Fruit fly (Drosophila melanogaster) whole organism, wandering third instar larva: ENCODE results near the gene Dys.

ENCODE experiments used
- Abd-B ChIP-seq: fragments of >200 bp; optimal IDR thresholded peaks from 2 replicates; lab custom pipeline; 2017; ENCODE audit warnings: missing biosample characterization, missing genetic modification characterization
- CG32264 ChIP-seq: fragments of 200-800 bp; sonication (Bioruptor generic); optimal IDR thresholded peaks from 2 replicates; lab custom pipeline; 2016; ENCODE audit warnings: missing biosample characterization, missing genetic modification characterization
- CG9705 ChIP-seq: fragments of 200-800 bp; sonication (Bioruptor generic); optimal IDR thresholded peaks from 2 replicates; lab custom pipeline; 2018; ENCODE audit warnings: missing biosample characterization, mild to moderate bottlenecking, missing genetic modification characterization
- CrebA ChIP-seq: fragments of 200-800 bp; sonication (Bioruptor generic); optimal IDR thresholded peaks from 2 replicates; lab custom pipeline; 2016; ENCODE audit warnings: missing biosample characterization, mild to moderate bottlenecking, missing genetic modification characterization, borderline replicate concordance
- Dif ChIP-seq: fragments of 200-275, 200-300 bp; sonication (Bioruptor generic); optimal IDR thresholded peaks from 2 replicates; lab custom pipeline; 2018; ENCODE audit warnings: missing biosample characterization, missing genetic modification characterization; ENCODE audit not compliant: partially characterized antibody
- GATAd ChIP-seq: sonication (Bioruptor generic); optimal IDR thresholded peaks from 2 replicates; lab custom pipeline; 2016; ENCODE audit warnings: missing biosample characterization, missing genetic modification characterization
- HLH106 ChIP-seq: fragments of 200-800 bp; optimal IDR thresholded peaks from 3 replicates; lab custom pipeline; 2019; ENCODE audit warnings: missing biosample characterization, mild to moderate bottlenecking, missing genetic modification characterization, moderate library complexity
- Hnf4 ChIP-seq: fragments of 200-800 bp; sonication (Bioruptor generic); optimal IDR thresholded peaks from 2 replicates; lab custom pipeline; 2016; ENCODE audit warnings: missing biosample characterization, mild to moderate bottlenecking, missing genetic modification characterization
- Hr78 ChIP-seq: fragments of >200 bp; optimal IDR thresholded peaks from 2 replicates; lab custom pipeline; 2017; ENCODE audit warnings: missing biosample characterization, missing genetic modification characterization
- Hr83 ChIP-seq: fragments of 200-300 bp; sonication (Bioruptor generic); optimal IDR thresholded peaks from 2 replicates; lab custom pipeline; 2016; ENCODE audit warnings: missing biosample characterization, mild to moderate bottlenecking, missing genetic modification characterization, moderate library complexity; ENCODE audit not compliant: poor library complexity, severe bottlenecking
- Jra ChIP-seq: sonication (Bioruptor generic); optimal IDR thresholded peaks from 2 replicates; lab custom pipeline; 2016; ENCODE audit warnings: missing biosample characterization, missing genetic modification characterization
- Mio ChIP-seq: sonication (Bioruptor generic); optimal IDR thresholded peaks from 2 replicates; lab custom pipeline; 2016; ENCODE audit warnings: missing biosample characterization, missing genetic modification characterization
- Myc ChIP-seq: fragments of >200 bp; optimal IDR thresholded peaks from 2 replicates; lab custom pipeline; 2017
- N ChIP-seq: fragments of >200 bp; optimal IDR thresholded peaks from 2 replicates; lab custom pipeline; 2018; ENCODE audit warnings: missing biosample characterization, missing external identifiers, missing genetic modification characterization
- OdsH ChIP-seq: fragments of 200-800 bp; sonication (Bioruptor generic); optimal IDR thresholded peaks from 2 replicates; lab custom pipeline; 2016; ENCODE audit warnings: missing biosample characterization, mild to moderate bottlenecking, missing genetic modification characterization
- Rel ChIP-seq, 2 experiments: fragments of 200-800 bp; sonication (Bioruptor generic) in 1 of 2; optimal IDR thresholded peaks; 2 replicates in 1 of 2; 3 replicates in 1 of 2; lab custom pipeline; 2016 to 2019; ENCODE audit warnings: mild to moderate bottlenecking in 2 of 2, missing biosample characterization in 2 of 2, missing genetic modification characterization in 2 of 2, moderate library complexity in 1 of 2
- Sp1 ChIP-seq: fragments of 200-800 bp; sonication (Bioruptor generic); optimal IDR thresholded peaks from 3 replicates; lab custom pipeline; 2019; ENCODE audit warnings: missing biosample characterization, mild to moderate bottlenecking, missing genetic modification characterization, moderate library complexity
- Vsx2 ChIP-seq: fragments of 200-300, 225-300 bp; sonication (Bioruptor generic); optimal IDR thresholded peaks from 2 replicates; lab custom pipeline; 2018; ENCODE audit warnings: missing biosample characterization, missing genetic modification characterization; ENCODE audit not compliant: partially characterized antibody
- br ChIP-seq: fragments of 200-800 bp; sonication (Bioruptor generic); optimal IDR thresholded peaks from 2 replicates; lab custom pipeline; 2016; ENCODE audit warnings: missing biosample characterization, missing genetic modification characterization
- dl ChIP-seq, 2 experiments: fragments of 175-275, 200-275 bp in 1 of 2; fragments of 200-275 bp in 1 of 2; sonication (Bioruptor generic); optimal IDR thresholded peaks; lab custom pipeline; 2018; ENCODE audit warnings: mild to moderate bottlenecking in 2 of 2, missing biosample characterization in 2 of 2, missing genetic modification characterization in 2 of 2, moderate library complexity in 2 of 2; ENCODE audit not compliant: partially characterized antibody in 2 of 2, insufficient read depth in 1 of 2
- dmrt93B ChIP-seq: fragments of 200-800 bp; sonication (Bioruptor generic); optimal IDR thresholded peaks from 2 replicates; lab custom pipeline; 2018; ENCODE audit warnings: missing biosample characterization, mild to moderate bottlenecking, missing genetic modification characterization
- dsf ChIP-seq: sonication (Bioruptor generic); optimal IDR thresholded peaks from 2 replicates; lab custom pipeline; 2016; ENCODE audit warnings: missing biosample characterization, missing genetic modification characterization, borderline replicate concordance
- ey ChIP-seq: fragments of 200-800 bp; sonication (Bioruptor generic); optimal IDR thresholded peaks from 2 replicates; lab custom pipeline; 2016; ENCODE audit warnings: missing biosample characterization, missing genetic modification characterization
- foxo ChIP-seq, 2 experiments: fragments of 200-800 bp; sonication (Bioruptor generic); optimal IDR thresholded peaks; 2 replicates in 1 of 2; 3 replicates in 1 of 2; lab custom pipeline; 2016 to 2017; ENCODE audit warnings: missing biosample characterization in 2 of 2, missing genetic modification characterization in 2 of 2
- fru ChIP-seq: fragments of 200-800 bp; sonication (Bioruptor generic); optimal IDR thresholded peaks from 3 replicates; lab custom pipeline; 2016; ENCODE audit warnings: missing biosample characterization, mild to moderate bottlenecking, missing genetic modification characterization
- h ChIP-seq: fragments of 200-800 bp; sonication (Bioruptor generic); optimal IDR thresholded peaks from 3 replicates; lab custom pipeline; 2016; ENCODE audit warnings: missing biosample characterization, mild to moderate bottlenecking, missing genetic modification characterization
- jim ChIP-seq: fragments of 175-275, 200-325 bp; sonication (Bioruptor generic); optimal IDR thresholded peaks from 2 replicates; lab custom pipeline; 2016; ENCODE audit warnings: missing biosample characterization, mild to moderate bottlenecking, missing genetic modification characterization
- lola ChIP-seq: fragments of >200 bp; optimal IDR thresholded peaks from 2 replicates; lab custom pipeline; 2017; ENCODE audit warnings: missing biosample characterization, missing genetic modification characterization
- pan ChIP-seq: fragments of >200 bp; optimal IDR thresholded peaks from 2 replicates; lab custom pipeline; 2017
- psq ChIP-seq: fragments of 200-800 bp; sonication (Bioruptor generic); optimal IDR thresholded peaks from 3 replicates; lab custom pipeline; 2017; ENCODE audit warnings: missing biosample characterization, mild to moderate bottlenecking, missing genetic modification characterization, moderate library complexity
- rgr ChIP-seq: fragments of 200-800 bp; sonication (Bioruptor generic); optimal IDR thresholded peaks from 3 replicates; lab custom pipeline; 2016; ENCODE audit warnings: missing biosample characterization, mild to moderate bottlenecking, missing genetic modification characterization
- sage ChIP-seq: fragments of 200-800 bp; sonication (Bioruptor generic); optimal IDR thresholded peaks from 2 replicates; lab custom pipeline; 2016; ENCODE audit warnings: missing biosample characterization, mild to moderate bottlenecking, missing genetic modification characterization
- sv ChIP-seq: fragments of 200-800 bp; sonication (Bioruptor generic); optimal IDR thresholded peaks from 3 replicates; lab custom pipeline; 2016; ENCODE audit warnings: missing biosample characterization, missing genetic modification characterization
- tai ChIP-seq: sonication (Bioruptor generic); optimal IDR thresholded peaks from 2 replicates; lab custom pipeline; 2016; ENCODE audit warnings: missing biosample characterization, missing genetic modification characterization
- usp ChIP-seq: fragments of >200 bp; optimal IDR thresholded peaks from 2 replicates; lab custom pipeline; 2017; ENCODE audit warnings: missing biosample characterization, missing genetic modification characterization

The Dys gene

DNA sequence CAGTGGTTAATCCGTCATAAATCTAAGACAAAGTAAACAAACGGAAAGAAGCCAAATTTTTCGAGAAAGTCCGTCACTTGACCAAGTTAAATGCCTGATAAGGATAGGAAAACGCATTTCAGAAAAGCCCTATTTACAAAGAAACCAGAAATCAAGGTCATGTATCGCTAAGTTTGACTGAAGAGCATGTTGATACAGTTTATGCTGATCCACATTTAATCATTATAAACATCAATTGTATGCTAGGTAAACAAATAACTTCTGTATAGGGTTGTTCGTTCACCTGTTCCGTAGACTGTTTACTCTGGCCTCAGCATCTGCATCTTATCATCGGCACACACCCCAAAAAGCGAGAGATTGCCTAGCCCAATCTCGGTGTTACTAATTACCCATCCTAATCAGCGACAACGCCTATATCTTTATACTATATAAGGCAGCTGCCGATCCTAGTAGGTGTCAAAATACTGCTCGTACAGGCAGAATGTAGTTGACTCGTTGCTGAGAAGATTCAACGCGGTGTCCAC lies 152.1 kb downstream of the Dys start, which contains the start of gene CG16727:
CG16727 (plus strand) TSS at position 474 of the 524 bp plus-strand sequence.
- TF ChIP-seq Myc (lab: Kevin White, UChicago) (no peak), ey (GFP tag; lab: Kevin White, UChicago) (no peak), HLH106 (tag; lab: Kevin White, UChicago) (no peak), tai (GFP tag; lab: Kevin White, UChicago) (no peak), Dif (GFP tag; lab: Kevin White, UChicago) (no peak), foxo (GFP tag; optimal IDR thresholded peaks at IDR 0.05; lab: Kevin White, UChicago) (no peak), h (GFP tag; lab: Kevin White, UChicago) (peak; percentile 6), rgr (GFP tag; lab: Kevin White, UChicago) (peak; percentile 17), Rel (GFP tag; optimal IDR thresholded peaks at IDR 0.05; lab: Kevin White, UChicago) (no peak), Rel (tag; optimal IDR thresholded peaks at IDR 0.05; lab: Kevin White, UChicago) (no peak), Sp1 (peak; percentile 24), Hnf4 (GFP tag; lab: Kevin White, UChicago) (no peak), OdsH (GFP tag; lab: Kevin White, UChicago) (peak; percentile 29), N (GFP tag; lab: Kevin White, UChicago) (no peak), lola (GFP tag; lab: Kevin White, UChicago) (no peak), GATAd (GFP tag; lab: Kevin White, UChicago) (no peak), pan (lab: Kevin White, UChicago) (no peak), CG9705 (GFP tag; lab: Kevin White, UChicago) (no peak), dl (GFP tag; optimal IDR thresholded peaks at IDR 0.05; lab: Kevin White, UChicago; ENCODE audit: insufficient read depth in 1 of 2, partially characterized antibody in 2 of 2) (no peak), usp (no peak), Vsx2 (GFP tag; lab: Kevin White, UChicago) (no peak), psq (GFP tag; lab: Kevin White, UChicago) (no peak), sage (GFP tag; lab: Kevin White, UChicago) (no peak), jim (GFP tag; lab: Kevin White, UChicago) (no peak), Mio (no peak), Hr83 (GFP tag; lab: Kevin White, UChicago) (no peak), fru (GFP tag; lab: Kevin White, UChicago) (no peak), dmrt93B (GFP tag; lab: Kevin White, UChicago) (no peak)

DNA sequence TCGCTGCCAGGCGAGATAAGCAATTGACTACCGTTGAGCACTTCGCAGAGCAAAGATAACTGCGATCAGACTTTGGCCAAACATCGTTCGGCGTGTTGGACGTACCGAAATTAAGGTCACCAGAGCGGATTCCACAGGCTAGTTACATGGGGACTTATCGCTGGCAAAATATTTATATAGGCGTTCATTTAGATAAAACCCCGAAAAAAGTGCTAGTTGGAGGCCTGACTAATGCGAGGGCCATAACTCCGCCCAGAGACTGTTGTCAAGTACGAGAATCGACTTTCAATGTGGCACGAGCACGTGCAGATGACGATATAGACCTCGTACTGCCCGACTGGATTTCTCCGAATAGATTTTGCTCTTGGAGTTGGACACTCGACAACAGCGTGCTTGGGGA lies 159.0 kb downstream of the Dys start:
- TF ChIP-seq pan (lab: Kevin White, UChicago) (no peak), OdsH (GFP tag; lab: Kevin White, UChicago) (no peak), Abd-B (GFP tag; lab: Kevin White, UChicago) (no peak), jim (GFP tag; lab: Kevin White, UChicago) (no peak), CG9705 (GFP tag; lab: Kevin White, UChicago) (no peak), lola (GFP tag; lab: Kevin White, UChicago) (no peak), Mio (no peak), Hr83 (GFP tag; lab: Kevin White, UChicago) (no peak), Hr78 (GFP tag; lab: Kevin White, UChicago) (no peak), dmrt93B (GFP tag; lab: Kevin White, UChicago) (no peak), ey (GFP tag; lab: Kevin White, UChicago) (no peak), br (GFP tag; lab: Kevin White, UChicago) (no peak), CG32264 (GFP tag; lab: Kevin White, UChicago) (no peak), Jra (GFP tag; lab: Kevin White, UChicago) (no peak), GATAd (GFP tag; lab: Kevin White, UChicago) (no peak)

DNA sequence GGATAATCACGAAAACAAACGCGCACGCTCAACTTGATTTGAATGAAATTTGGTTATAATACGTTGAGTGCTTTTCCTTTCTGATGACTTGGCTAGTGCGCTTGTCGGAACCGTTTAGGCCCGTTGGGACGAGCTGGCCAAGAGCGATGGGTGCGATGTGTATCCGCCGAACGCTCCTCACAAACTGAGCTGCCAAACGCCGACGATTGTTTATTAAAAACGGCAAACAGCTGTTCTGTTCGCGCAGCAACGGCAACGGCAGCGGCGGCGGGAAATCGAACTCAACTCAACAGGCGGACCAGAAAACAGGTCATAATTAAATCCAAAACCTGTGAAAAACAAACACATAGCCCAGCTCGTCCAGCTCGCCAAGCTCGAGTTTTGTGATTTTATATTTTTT lies 160.1 kb downstream of the Dys start:
- TF ChIP-seq dsf (GFP tag; lab: Kevin White, UChicago) (no peak), Hnf4 (GFP tag; lab: Kevin White, UChicago) (no peak), Rel (GFP tag; optimal IDR thresholded peaks at IDR 0.05; lab: Kevin White, UChicago) (no peak), Rel (tag; optimal IDR thresholded peaks at IDR 0.05; lab: Kevin White, UChicago) (peak; percentile 4), OdsH (GFP tag; lab: Kevin White, UChicago) (no peak), HLH106 (tag; lab: Kevin White, UChicago) (no peak), Sp1 (no peak), psq (GFP tag; lab: Kevin White, UChicago) (no peak), sv (GFP tag; lab: Kevin White, UChicago) (no peak), CrebA (GFP tag; lab: Kevin White, UChicago) (no peak), dl (GFP tag; optimal IDR thresholded peaks at IDR 0.05; lab: Kevin White, UChicago; ENCODE audit: insufficient read depth in 1 of 2, partially characterized antibody in 2 of 2) (no peak), Myc (lab: Kevin White, UChicago) (no peak), rgr (GFP tag; lab: Kevin White, UChicago) (no peak), Mio (no peak), Dif (GFP tag; lab: Kevin White, UChicago) (no peak), br (GFP tag; lab: Kevin White, UChicago) (no peak), h (GFP tag; lab: Kevin White, UChicago) (peak; percentile 25), Hr78 (GFP tag; lab: Kevin White, UChicago) (no peak)
